Worm (Caenorhabditis elegans) whole organism, late embryonic: Measurements from ENCODE around the gene CC8.3.
A peak's percentile ranks its signal among the peaks of the same experiment; 100 is the strongest.

Source experiments
- F13H6.1 ChIP-seq: sonication (generic microtip); optimal IDR thresholded peaks from 2 replicates; lab custom pipeline; 2016; ENCODE audit warnings: missing genetic modification characterization, missing compliant biosample characterization
- K02D7.2 ChIP-seq: sonication (generic microtip); optimal IDR thresholded peaks from 2 replicates; lab custom pipeline; 2017; ENCODE audit warnings: mild to moderate bottlenecking, missing genetic modification characterization, missing compliant biosample characterization
- ama-1 ChIP-seq: fragments of 150-350 bp; optimal IDR thresholded peaks from 2 replicates; lab custom pipeline; 2014
- ceh-18 ChIP-seq: sonication (generic microtip); optimal IDR thresholded peaks from 2 replicates; lab custom pipeline; 2016; ENCODE audit warnings: missing genetic modification characterization, missing compliant biosample characterization
- ceh-31 ChIP-seq: sonication (generic microtip); optimal IDR thresholded peaks from 2 replicates; lab custom pipeline; 2016; ENCODE audit warnings: missing genetic modification characterization, missing compliant biosample characterization
- ceh-34 ChIP-seq: sonication (generic microtip); optimal IDR thresholded peaks from 2 replicates; lab custom pipeline; 2016; ENCODE audit warnings: mild to moderate bottlenecking, missing genetic modification characterization, missing compliant biosample characterization
- ceh-45 ChIP-seq: fragments of 200-800 bp; sonication (Bioruptor generic); IDR thresholded peaks from 2 replicates; pipeline ENCODE4 v1.3.6; 2022; ENCODE audit warnings: missing genetic modification reagents, missing genetic modification characterization, missing compliant biosample characterization
- ceh-48 ChIP-seq: sonication (generic microtip); optimal IDR thresholded peaks from 2 replicates; lab custom pipeline; 2016; ENCODE audit warnings: missing genetic modification characterization, inconsistent platforms, missing compliant biosample characterization
- ceh-6 ChIP-seq: fragments of 200-800 bp; sonication (Bioruptor generic); optimal IDR thresholded peaks from 2 replicates; lab custom pipeline; 2018; ENCODE audit warnings: mild to moderate bottlenecking, missing genetic modification characterization, missing compliant biosample characterization
- ceh-9 ChIP-seq: sonication (generic microtip); optimal IDR thresholded peaks from 2 replicates; lab custom pipeline; 2016; ENCODE audit warnings: mild to moderate bottlenecking, missing genetic modification characterization, inconsistent platforms, missing compliant biosample characterization
- dve-1 ChIP-seq: sonication (generic microtip); optimal IDR thresholded peaks from 2 replicates; lab custom pipeline; 2017; ENCODE audit warnings: antibody characterized with exemption, mild to moderate bottlenecking, missing genetic modification characterization, missing compliant biosample characterization
- elt-2 ChIP-seq: sonication (generic microtip); optimal IDR thresholded peaks from 2 replicates; lab custom pipeline; 2016; ENCODE audit warnings: missing genetic modification reagents, missing genetic modification characterization, missing compliant biosample characterization
- elt-4 ChIP-seq: sonication (generic microtip); optimal IDR thresholded peaks from 2 replicates; lab custom pipeline; 2016; ENCODE audit warnings: missing genetic modification characterization, missing compliant biosample characterization
- ets-4 ChIP-seq: sonication (generic microtip); optimal IDR thresholded peaks from 2 replicates; lab custom pipeline; 2016; ENCODE audit warnings: missing genetic modification characterization, missing compliant biosample characterization
- fkh-6 ChIP-seq: sonication (generic microtip); optimal IDR thresholded peaks from 2 replicates; lab custom pipeline; 2016; ENCODE audit warnings: missing genetic modification characterization, missing compliant biosample characterization
- hlh-30 ChIP-seq: sonication (generic microtip); optimal IDR thresholded peaks from 2 replicates; lab custom pipeline; 2017; ENCODE audit warnings: antibody characterized with exemption, missing genetic modification characterization, missing compliant biosample characterization; ENCODE audit not compliant: insufficient read depth
- hlh-8 ChIP-seq: sonication (generic microtip); optimal IDR thresholded peaks from 2 replicates; lab custom pipeline; 2016; ENCODE audit warnings: missing genotype, missing genetic modification characterization, missing compliant biosample characterization
- lim-6 ChIP-seq: sonication (generic microtip); optimal IDR thresholded peaks from 2 replicates; lab custom pipeline; 2016; ENCODE audit warnings: missing genetic modification characterization, missing compliant biosample characterization
- mec-3 ChIP-seq: sonication (generic microtip); optimal IDR thresholded peaks from 2 replicates; lab custom pipeline; 2016; ENCODE audit warnings: borderline replicate concordance, missing genetic modification characterization, missing compliant biosample characterization
- nhr-11 ChIP-seq: fragments of 150-350 bp; optimal IDR thresholded peaks from 2 replicates; lab custom pipeline; 2014; ENCODE audit warnings: missing biosample characterization, missing genetic modification characterization
- nhr-232 ChIP-seq: sonication (generic microtip); optimal IDR thresholded peaks from 2 replicates; lab custom pipeline; 2016; ENCODE audit warnings: missing genetic modification characterization, missing compliant biosample characterization
- npax-4 ChIP-seq: sonication (generic microtip); optimal IDR thresholded peaks from 2 replicates; lab custom pipeline; 2016; ENCODE audit warnings: missing genetic modification characterization, missing compliant biosample characterization
- pag-3 ChIP-seq: sonication (generic microtip); optimal IDR thresholded peaks from 2 replicates; lab custom pipeline; 2016; ENCODE audit warnings: missing compliant biosample characterization, missing genetic modification characterization, borderline replicate concordance
- pax-1 ChIP-seq: fragments of 150-350 bp; optimal IDR thresholded peaks from 2 replicates; lab custom pipeline; 2014; ENCODE audit warnings: missing biosample characterization, missing genetic modification characterization
- pqm-1 ChIP-seq: sonication (generic microtip); optimal IDR thresholded peaks from 2 replicates; lab custom pipeline; 2016; ENCODE audit warnings: missing genetic modification characterization, missing compliant biosample characterization
- ref-2 ChIP-seq: sonication (generic microtip); optimal IDR thresholded peaks from 2 replicates; lab custom pipeline; 2016; ENCODE audit warnings: missing genetic modification characterization, missing compliant biosample characterization
- sox-2 ChIP-seq: fragments of 200-800 bp; sonication (Bioruptor generic); IDR thresholded peaks from 2 replicates; pipeline ENCODE4 v1.3.6; 2022; ENCODE audit warnings: missing genetic modification reagents, missing genetic modification characterization, missing compliant biosample characterization
- unc-55 ChIP-seq: sonication (generic microtip); optimal IDR thresholded peaks from 2 replicates; lab custom pipeline; 2017; ENCODE audit warnings: missing biosample characterization, missing genetic modification reagents, missing genetic modification characterization
- zip-5 ChIP-seq: sonication (generic microtip); optimal IDR thresholded peaks from 2 replicates; lab custom pipeline; 2016; ENCODE audit warnings: missing genetic modification characterization, missing compliant biosample characterization

Gene CC8.3

DNA sequence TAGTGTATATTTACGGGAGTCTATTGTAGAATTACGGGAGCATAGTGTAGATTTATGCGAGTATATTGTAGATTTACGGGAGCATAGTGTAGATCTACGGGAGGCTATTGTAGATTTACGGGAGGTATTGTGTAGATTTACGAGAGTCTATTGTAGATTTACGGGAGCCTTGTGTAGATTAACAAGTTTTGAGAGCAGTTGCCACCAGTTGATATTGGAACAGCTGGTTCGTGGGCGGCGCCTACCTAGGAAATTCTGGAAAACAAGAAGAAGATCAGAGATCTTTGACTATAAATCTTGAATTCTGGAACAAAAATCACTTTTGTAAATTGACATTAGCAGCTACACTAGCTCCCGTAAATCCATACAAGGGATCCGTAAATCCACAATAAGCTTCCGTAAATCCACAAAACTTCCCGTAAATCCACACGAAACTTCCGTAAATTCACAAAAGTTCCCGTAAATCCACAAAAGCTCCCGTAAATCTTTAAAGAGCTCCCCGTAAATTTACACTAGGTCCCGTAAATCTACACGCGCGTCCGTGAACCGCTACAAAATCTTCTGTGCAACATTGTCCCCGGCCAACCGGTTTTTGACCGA, 10.8 kb upstream of the CC8.3 start:
- TF ChIP-seq mec-3 (tag; lab: Kevin White, UChicago), result no peak
- TF ChIP-seq dve-1 (tag; lab: Kevin White, UChicago), result peak; percentile 92
- TF ChIP-seq, all 69 proteins: peak for 1

DNA sequence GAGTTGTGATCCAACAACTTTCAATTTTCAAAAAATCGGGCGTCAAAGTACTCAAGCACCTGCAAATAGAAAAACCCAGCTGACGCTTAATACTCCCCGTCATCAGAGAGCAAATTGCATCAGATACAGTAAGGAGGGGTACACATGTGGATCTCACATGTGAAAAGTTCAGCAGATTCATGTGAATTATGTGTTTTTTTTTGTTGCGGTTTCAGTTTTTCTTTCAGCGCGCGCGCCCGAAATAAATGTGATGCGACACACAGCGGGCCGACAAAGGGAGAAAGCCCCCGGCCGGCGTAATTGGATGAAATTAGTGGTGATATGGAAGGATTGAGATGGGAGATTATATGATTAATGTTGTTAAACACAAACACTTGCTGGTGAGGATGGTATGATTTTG, 10.1 kb upstream of the CC8.3 start:
- TF ChIP-seq K02D7.2 (tag; lab: Kevin White, UChicago) (no peak), ets-4 (tag; lab: Kevin White, UChicago) (no peak), npax-4 (no peak), zip-5 (tag; lab: Kevin White, UChicago) (no peak), fkh-6 (tag; lab: Kevin White, UChicago) (no peak), ref-2 (tag; lab: Kevin White, UChicago) (peak; percentile 20)

DNA sequence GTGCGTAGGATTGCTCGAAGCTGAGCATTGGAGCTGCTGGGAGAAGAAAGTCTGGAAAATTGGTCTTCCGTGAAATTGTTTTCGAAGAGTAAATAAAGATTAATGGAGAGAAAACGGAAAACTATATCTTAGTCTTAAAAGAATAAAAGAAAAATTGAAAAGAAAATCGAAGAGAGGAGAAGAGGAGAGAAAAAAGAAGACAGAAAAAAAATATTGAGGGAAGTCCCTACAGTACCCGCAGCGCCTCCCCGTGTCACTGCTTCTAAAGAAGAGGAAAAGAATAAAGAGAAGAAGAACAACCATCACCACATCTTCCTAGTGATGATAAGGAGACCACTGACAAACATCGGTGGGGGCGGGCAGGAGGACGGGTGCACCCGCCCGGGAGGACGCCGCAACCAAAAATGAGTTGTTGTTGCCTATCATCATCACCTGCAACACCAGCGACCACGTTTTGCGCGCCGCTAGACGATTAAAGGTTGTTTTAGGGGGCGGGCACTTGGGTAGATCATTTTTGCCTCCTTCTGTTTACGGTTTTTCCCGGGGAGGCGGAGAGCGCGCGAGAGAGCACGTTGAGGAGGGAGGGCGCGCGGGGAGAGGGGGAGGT, 6.6 kb upstream of the CC8.3 start, which contains the start of gene CC8.2:
Gene CC8.2 (minus strand): TSS at position 51 of the 607 bp plus-strand sequence.
- peak; percentile 2 for TF ChIP-seq pqm-1 (tag; lab: Kevin White, UChicago)
- TF ChIP-seq ceh-18 (tag; lab: Kevin White, UChicago), result peak; percentile 14
- TF ChIP-seq elt-4, result no peak
- TF ChIP-seq elt-2, result peak; percentile 51

DNA sequence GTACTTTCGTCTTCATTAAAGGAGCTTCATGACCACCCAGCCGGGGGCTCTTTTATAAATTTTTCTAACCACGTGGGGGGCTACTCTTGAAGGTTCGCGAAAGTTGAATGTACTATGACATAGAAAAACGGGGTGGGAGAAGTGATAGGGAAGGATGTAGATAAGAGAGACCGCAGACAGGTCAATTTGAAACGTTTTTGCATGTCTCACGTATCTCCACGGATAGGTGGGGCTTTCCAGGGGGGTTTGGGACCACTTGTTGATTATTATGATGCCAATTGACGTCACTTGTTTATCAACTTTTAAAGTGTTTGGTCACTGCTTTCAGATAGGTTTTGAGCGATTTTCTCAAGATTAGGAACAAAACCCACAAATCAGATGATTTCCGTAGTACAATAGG, 5.5 kb upstream of the CC8.3 start:
- TF ChIP-seq unc-55 (GFP tag; lab: Kevin White, UChicago) (peak; percentile 10), hlh-30 (no peak), ceh-18 (tag; lab: Kevin White, UChicago) (peak; percentile 3)

DNA sequence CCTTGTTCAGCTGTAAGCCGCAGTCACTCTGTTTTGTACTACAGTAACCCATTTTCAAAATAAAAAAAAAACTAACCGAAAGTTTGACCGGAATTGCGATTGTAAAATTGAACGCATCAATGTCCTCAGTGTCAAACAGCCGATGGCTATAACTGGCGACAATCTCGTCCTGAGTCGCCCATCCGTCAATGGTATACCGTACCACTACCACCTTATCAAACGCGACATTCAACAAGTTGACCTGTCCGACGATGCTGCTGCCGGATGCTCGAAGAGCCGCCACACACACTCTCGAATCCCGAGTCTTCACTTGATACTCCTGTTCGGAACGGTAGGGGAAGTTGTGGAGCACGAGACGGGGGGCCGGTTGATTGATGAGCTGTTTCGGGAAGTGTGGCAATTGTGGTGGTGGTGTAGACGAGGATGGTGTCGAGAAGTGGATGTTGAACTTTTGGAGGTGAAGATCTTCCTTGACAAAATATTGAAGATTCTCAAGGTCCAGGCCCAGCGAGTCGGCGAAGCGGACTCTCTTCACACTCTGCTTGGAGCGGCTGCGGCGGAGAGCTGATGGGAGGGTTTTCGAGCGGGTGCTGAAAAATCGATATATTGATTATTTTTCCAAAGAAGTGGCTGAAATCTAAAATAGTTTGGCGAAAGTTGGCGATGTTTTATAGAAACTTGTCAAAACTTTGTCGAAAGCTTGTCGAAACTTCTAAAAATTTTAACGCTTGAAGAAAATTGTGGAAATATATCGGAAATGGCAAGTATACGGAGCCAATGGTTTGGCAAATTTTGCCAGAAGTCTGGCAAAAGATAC, 4.5 kb upstream of the CC8.3 start:
- TF ChIP-seq elt-4 (peak; percentile 60), hlh-30 (no peak)

DNA sequence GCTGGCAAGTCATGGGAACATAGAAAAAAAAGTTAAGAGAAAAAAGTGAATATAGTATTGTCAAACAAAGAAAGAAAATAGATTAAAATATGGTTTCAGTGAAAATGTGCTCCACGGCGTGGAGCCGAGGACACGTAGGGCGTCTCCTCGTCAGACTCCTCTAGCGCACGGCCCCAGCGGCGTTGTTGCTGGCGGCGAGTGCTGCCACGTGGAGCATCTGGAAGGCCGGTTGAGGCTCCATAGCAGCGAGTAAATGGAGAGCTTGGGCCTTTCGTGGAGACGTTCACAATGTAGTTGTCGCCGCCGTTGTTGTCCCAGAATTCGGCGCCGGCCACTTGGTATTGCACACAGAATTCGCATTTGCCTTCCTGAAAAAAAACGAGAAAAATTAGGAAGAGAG, 3.4 kb upstream of the CC8.3 start:
- no peak for TF ChIP-seq hlh-8 (tag; lab: Kevin White, UChicago)
- no peak for TF ChIP-seq ceh-9 (tag; lab: Kevin White, UChicago)
- no peak for TF ChIP-seq nhr-11
- no peak for TF ChIP-seq ceh-34 (tag; lab: Kevin White, UChicago)
- no peak for TF ChIP-seq ama-1 (lab: Kevin White, UChicago)
- no peak for TF ChIP-seq ceh-31 (tag; lab: Kevin White, UChicago)
- TF ChIP-seq pag-3 (tag; lab: Kevin White, UChicago), result no peak
- no peak for TF ChIP-seq K02D7.2 (tag; lab: Kevin White, UChicago)
- no peak for TF ChIP-seq F13H6.1 (tag; lab: Kevin White, UChicago)
- no peak for TF ChIP-seq pax-1 (tag; lab: Kevin White, UChicago)
- TF ChIP-seq dve-1 (tag; lab: Kevin White, UChicago), result no peak

DNA sequence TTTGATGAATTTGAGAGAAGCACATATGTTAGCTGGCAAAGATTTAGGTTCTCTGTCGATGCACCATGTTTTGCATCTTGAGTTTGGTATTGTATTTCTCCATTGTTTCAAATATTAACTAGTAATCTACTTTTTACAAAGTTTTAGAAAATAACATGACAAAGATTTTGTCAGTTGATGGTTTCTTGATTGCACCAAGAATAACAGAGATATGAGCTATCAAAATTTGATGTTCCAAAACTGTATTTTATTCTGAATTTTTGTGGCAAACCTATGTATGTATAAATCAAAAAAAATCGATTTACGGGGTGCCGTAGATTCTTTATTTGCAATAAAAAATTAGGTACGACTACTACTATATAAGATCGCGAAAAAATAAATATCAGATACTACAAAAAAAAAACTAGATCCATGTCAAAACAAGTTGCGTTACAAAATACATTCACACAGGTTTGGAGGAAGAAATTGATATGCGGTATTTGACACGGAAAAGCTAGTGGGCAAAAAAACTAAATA, 2.8 kb upstream of the CC8.3 start:
- TF ChIP-seq sox-2 (GFP tag; lab: Robert Waterston, UW) (no peak), lim-6 (tag; lab: Kevin White, UChicago) (no peak), ceh-31 (tag; lab: Kevin White, UChicago) (no peak), ceh-6 (no peak), hlh-30 (no peak), nhr-232 (tag; lab: Kevin White, UChicago) (no peak), ceh-45 (GFP tag; lab: Robert Waterston, UW) (no peak), ceh-48 (tag; lab: Kevin White, UChicago) (no peak), ama-1 (lab: Kevin White, UChicago) (no peak)
